Worm (Caenorhabditis elegans) whole organism, early embryonic: ENCODE results near the gene spon-1.

Source experiments
- B0310.2 ChIP-seq: sonication (generic microtip); optimal IDR thresholded peaks from 2 replicates; lab custom pipeline; 2016; ENCODE audit warnings: mild to moderate bottlenecking, missing genetic modification characterization, missing compliant biosample characterization
- F13C5.2 ChIP-seq: sonication (generic microtip); optimal IDR thresholded peaks from 2 replicates; lab custom pipeline; 2017; ENCODE audit warnings: mild to moderate bottlenecking, missing genetic modification characterization, inconsistent platforms, missing compliant biosample characterization
- aly-1 ChIP-seq: sonication (generic microtip); optimal IDR thresholded peaks from 2 replicates; lab custom pipeline; 2016; ENCODE audit warnings: missing genetic modification characterization, missing compliant biosample characterization
- ama-1 ChIP-seq: fragments of 150-350 bp; optimal IDR thresholded peaks from 2 replicates; lab custom pipeline; 2014
- ceh-13 ChIP-seq: fragments of 200-800 bp; sonication (Bioruptor generic); optimal IDR thresholded peaks from 2 replicates; lab custom pipeline; 2018; ENCODE audit warnings: mild to moderate bottlenecking, missing genetic modification characterization, missing compliant biosample characterization
- ceh-36 ChIP-seq: sonication (generic microtip); optimal IDR thresholded peaks from 2 replicates; lab custom pipeline; 2016; ENCODE audit warnings: missing genetic modification characterization, inconsistent platforms, missing compliant biosample characterization
- ets-7 ChIP-seq: sonication (generic microtip); optimal IDR thresholded peaks from 2 replicates; lab custom pipeline; 2016; ENCODE audit warnings: missing genotype, missing genetic modification characterization, missing compliant biosample characterization
- flt-1 ChIP-seq: fragments of 200-800 bp; sonication (Bioruptor generic); IDR thresholded peaks from 2 replicates; pipeline ENCODE4 v1.3.6; 2022; ENCODE audit warnings: missing genetic modification characterization, missing compliant biosample characterization
- hmbx-1 ChIP-seq: sonication (generic microtip); optimal IDR thresholded peaks from 2 replicates; lab custom pipeline; 2016; ENCODE audit warnings: mild to moderate bottlenecking, missing genetic modification characterization, missing compliant biosample characterization
- hmg-4 ChIP-seq: fragments of 200-800 bp; sonication (Bioruptor generic); optimal IDR thresholded peaks from 2 replicates; lab custom pipeline; 2018; ENCODE audit warnings: mild to moderate bottlenecking, missing genetic modification characterization, missing compliant biosample characterization
- hnd-1 ChIP-seq: sonication (generic microtip); optimal IDR thresholded peaks from 2 replicates; lab custom pipeline; 2016; ENCODE audit warnings: missing genetic modification characterization, missing compliant biosample characterization
- pes-1 ChIP-seq: fragments of 200-800 bp; sonication (Bioruptor generic); IDR thresholded peaks from 2 replicates; pipeline ENCODE4 v1.3.6; 2022; ENCODE audit warnings: missing genetic modification reagents, missing genetic modification characterization, missing compliant biosample characterization
- scrt-1 ChIP-seq: fragments of 200-800 bp; sonication (Bioruptor generic); IDR thresholded peaks from 2 replicates; pipeline ENCODE4 v1.3.6; 2022; ENCODE audit warnings: missing genetic modification characterization, missing compliant biosample characterization
- sea-1 ChIP-seq: fragments of 200-800 bp; sonication (Bioruptor generic); conservative IDR thresholded peaks from 2 replicates; pipeline ENCODE4 v1.3.6; 2022; ENCODE audit warnings: missing genetic modification characterization, missing compliant biosample characterization
- tbx-11 ChIP-seq: fragments of 200-800 bp; sonication (Bioruptor generic); IDR thresholded peaks from 2 replicates; pipeline ENCODE4 v1.3.6; 2022; ENCODE audit warnings: missing genetic modification characterization, missing compliant biosample characterization
- tbx-37 ChIP-seq: fragments of 200-800 bp; sonication (Bioruptor generic); conservative IDR thresholded peaks from 2 replicates; pipeline ENCODE4 v1.3.6; 2022; ENCODE audit warnings: missing genetic modification reagents, missing genetic modification characterization, missing compliant biosample characterization
- tra-4 ChIP-seq: sonication (generic microtip); optimal IDR thresholded peaks from 2 replicates; lab custom pipeline; 2017; ENCODE audit warnings: missing genetic modification characterization, missing compliant biosample characterization

Gene spon-1

DNA sequence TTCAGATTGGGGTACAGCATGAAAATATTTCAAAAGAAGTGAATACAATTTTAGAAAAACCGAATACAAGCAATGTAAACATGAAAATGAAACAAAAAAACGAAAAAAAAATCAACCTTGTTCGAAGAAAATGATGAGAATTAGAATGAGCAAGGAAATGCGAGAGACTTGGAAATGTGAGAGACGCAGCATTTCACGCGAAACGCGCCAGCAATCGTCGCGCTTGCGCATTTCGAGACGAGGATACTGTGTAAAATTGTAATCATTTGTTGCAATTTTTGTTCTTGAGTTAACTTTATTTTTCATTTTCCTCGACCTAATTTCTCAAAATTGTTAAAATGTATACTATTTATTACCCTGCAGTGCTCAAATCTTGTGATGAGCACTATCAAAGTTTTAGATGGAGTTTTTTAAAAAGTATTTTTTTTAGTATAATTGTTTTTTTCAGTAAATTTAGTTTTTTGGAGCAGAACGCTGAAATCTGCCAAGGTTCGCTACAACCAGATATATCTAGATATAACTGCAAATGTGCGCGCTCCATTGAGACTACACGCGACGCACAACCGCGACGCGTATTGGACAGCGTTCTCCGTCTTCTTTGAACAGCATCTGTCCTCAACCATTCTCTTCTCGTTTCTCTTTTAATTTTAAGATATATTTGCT lies 35.7 kb downstream of the spon-1 start, which contains the start of gene fust-1:
Gene fust-1, plus strand, starts transcription at position 613 of the 663 bp plus-strand sequence.
- TF ChIP-seq sea-1 (no peak; the same call in 1 of the 2 replicates), scrt-1 (GFP tag; lab: Robert Waterston, UW) (peak; percentile 58; the same call in 1 of the 2 replicates), ets-7 (no peak), hnd-1 (peak; percentile 1), flt-1 (GFP tag; lab: Robert Waterston, UW) (peak; percentile 64; the same call in 1 of the 2 replicates), pes-1 (peak; percentile 77), ceh-13 (no peak), aly-1 (tag; lab: Kevin White, UChicago) (no peak), ama-1 (lab: Kevin White, UChicago) (no peak), hmg-4 (GFP tag; lab: Kevin White, UChicago) (peak; percentile 46), tbx-11 (peak; percentile 48; the same call in 1 of the 2 replicates), B0310.2 (tag; lab: Kevin White, UChicago) (no peak), hmbx-1 (tag; lab: Kevin White, UChicago) (peak; percentile 19), ceh-36 (tag; lab: Kevin White, UChicago) (peak; percentile 39), tra-4 (no peak), F13C5.2 (tag; lab: Kevin White, UChicago) (peak; percentile 89), tbx-37 (GFP tag; lab: Robert Waterston, UW) (peak; percentile 33; the same call in 1 of the 2 replicates)

DNA sequence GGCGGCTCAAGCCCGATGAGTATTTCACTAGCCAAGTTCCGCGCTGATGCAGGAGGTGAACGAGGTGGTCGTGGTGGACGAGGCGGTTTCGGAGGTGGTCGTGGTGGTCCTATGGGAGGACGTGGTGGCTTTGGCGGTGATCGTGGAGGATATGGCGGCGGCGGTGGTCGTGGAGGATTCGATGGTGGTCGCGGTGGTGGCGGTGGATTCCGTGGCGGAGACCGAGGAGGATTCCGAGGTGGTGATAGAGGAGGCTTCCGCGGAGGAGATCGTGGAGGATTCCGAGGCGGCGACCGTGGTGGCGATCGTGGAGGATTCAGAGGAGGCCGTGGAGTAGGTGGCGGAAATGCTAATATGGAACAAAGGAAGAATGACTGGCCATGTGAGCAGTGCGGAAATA lies 38.4 kb downstream of the spon-1 start:
- peak; percentile 38 for TF ChIP-seq aly-1 (tag; lab: Kevin White, UChicago)
- TF ChIP-seq tbx-11, result no peak
- TF ChIP-seq tbx-37 (GFP tag; lab: Robert Waterston, UW), result no peak
- no peak for TF ChIP-seq flt-1 (GFP tag; lab: Robert Waterston, UW)
- no peak for TF ChIP-seq pes-1

DNA sequence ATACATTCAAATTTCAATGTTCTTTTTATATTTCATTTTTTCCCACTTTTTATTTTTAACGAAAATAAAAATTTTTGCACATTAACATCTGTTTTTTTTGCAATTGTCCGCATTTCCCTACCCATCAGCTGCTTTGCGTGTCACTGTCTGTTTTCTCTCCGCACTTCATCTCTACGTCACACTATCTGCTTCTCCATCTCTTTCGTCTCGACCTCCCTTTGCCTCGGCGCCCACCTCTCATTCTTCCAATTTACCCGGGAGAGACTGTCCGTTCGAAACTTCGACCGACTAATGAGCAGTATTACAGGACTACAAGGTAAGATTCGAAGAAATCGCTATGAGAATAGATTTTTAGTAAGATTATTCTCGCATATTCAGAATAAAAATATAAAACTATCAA lies 39.0 kb downstream of the spon-1 start, which contains the start of gene C27H5.2:
Gene C27H5.2, plus strand, starts transcription at position 190 of the 400 bp plus-strand sequence.
- TF ChIP-seq tbx-11 (no peak), tbx-37 (GFP tag; lab: Robert Waterston, UW) (no peak), hmg-4 (GFP tag; lab: Kevin White, UChicago) (no peak), scrt-1 (GFP tag; lab: Robert Waterston, UW) (no peak), B0310.2 (tag; lab: Kevin White, UChicago) (no peak), flt-1 (GFP tag; lab: Robert Waterston, UW) (no peak), hnd-1 (no peak), ceh-36 (tag; lab: Kevin White, UChicago) (no peak), pes-1 (no peak), ets-7 (no peak), ama-1 (lab: Kevin White, UChicago) (no peak)

DNA sequence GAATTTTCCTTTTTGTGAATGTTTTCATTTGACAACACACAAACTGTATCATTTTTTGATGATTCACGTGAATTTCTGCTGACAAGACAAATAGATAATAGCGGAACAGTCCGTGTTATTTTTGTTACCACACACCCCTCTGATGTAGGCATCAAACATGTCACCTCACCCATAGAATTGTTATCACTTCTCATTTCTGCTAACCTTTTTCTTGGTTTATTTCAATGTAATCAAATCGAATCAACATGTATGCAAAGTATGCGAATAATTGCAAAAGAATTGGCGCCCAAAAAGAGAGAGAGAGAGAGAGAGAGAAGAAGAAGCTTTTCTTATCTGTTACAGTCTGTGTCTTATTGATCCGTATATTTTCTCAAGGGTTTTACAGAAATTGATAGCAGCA lies 41.1 kb downstream of the spon-1 start:
- TF ChIP-seq tbx-37 (GFP tag; lab: Robert Waterston, UW) (no peak), ceh-13 (no peak), tra-4 (no peak), hnd-1 (no peak)

DNA sequence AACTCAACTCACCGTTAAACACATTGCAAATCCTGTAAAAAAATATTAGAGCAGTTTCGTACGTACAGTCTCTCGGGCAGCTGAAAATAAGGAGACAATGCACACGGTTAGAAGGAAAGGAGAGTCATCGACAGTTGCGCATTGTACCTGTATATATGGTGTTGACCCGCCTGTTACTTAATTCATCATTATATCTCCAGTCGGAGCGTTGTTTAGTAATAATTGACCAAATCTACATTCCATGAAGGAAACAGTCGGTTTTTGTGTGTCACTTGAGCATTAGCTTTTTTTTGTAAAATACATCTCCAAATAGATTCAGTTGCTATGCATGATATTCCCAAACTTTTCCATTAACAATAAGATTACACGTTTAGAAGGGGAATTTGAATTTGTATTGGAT lies 45.2 kb downstream of the spon-1 start, which contains the start of gene C27H5.12:
Gene C27H5.12, minus strand, starts transcription at position 101 of the 400 bp plus-strand sequence.
- TF ChIP-seq pes-1 (no peak), scrt-1 (GFP tag; lab: Robert Waterston, UW) (no peak)

DNA sequence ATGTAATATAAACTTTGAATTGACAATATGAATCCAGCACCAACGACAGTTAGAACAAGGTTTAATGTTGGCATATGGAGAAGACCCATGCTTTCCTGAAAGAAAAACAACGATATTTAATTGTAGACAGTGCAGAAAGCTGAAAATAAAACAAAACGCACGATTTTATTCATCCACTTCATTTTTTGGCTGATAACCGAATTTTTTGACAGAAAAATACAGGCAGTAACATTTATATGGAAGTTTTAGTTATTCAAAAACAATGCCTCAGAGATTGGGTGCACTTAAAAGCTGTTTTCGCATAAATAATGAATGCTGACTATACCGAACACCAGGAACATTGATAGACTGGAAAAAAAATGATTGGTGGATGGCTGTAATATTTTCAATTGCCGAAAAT lies 49.4 kb downstream of the spon-1 start, which contains the start of gene mfsd-13.2:
Gene mfsd-13.2, minus strand, starts transcription at position 101 of the 400 bp plus-strand sequence.
- TF ChIP-seq tra-4, result no peak
- TF ChIP-seq B0310.2 (tag; lab: Kevin White, UChicago), result no peak
- no peak for TF ChIP-seq hnd-1
- TF ChIP-seq ama-1 (lab: Kevin White, UChicago), result no peak
- no peak for TF ChIP-seq F13C5.2 (tag; lab: Kevin White, UChicago)
- no peak for TF ChIP-seq pes-1
- no peak for TF ChIP-seq ets-7

DNA sequence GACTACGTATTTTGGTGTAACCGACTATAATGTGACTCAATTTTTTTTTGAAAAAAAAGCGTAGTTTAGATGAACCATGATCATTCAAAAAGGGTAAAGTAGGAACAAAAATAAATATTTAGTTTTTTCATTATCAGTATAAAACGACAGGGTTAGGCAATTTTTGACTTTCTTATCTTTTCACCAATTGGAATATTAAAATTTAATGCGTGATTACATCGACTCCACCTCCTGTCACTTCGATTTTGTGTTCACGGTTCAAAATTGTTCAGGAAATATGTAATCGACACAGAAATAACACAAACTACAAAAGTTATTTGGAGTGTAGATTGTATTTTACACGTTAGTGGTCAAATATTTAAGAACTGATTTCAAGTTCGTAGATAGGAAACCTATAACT lies 50.4 kb downstream of the spon-1 start:
- no peak for TF ChIP-seq hmbx-1 (tag; lab: Kevin White, UChicago)
- TF ChIP-seq ceh-36 (tag; lab: Kevin White, UChicago), result no peak
- no peak for TF ChIP-seq B0310.2 (tag; lab: Kevin White, UChicago)
- TF ChIP-seq tbx-37 (GFP tag; lab: Robert Waterston, UW), result no peak
- TF ChIP-seq ceh-13, result no peak
- TF ChIP-seq aly-1 (tag; lab: Kevin White, UChicago), result no peak
- TF ChIP-seq tbx-11, result no peak
- TF ChIP-seq ets-7, result no peak
- no peak for TF ChIP-seq F13C5.2 (tag; lab: Kevin White, UChicago)
- no peak for TF ChIP-seq tra-4
- TF ChIP-seq hnd-1, result no peak

DNA sequence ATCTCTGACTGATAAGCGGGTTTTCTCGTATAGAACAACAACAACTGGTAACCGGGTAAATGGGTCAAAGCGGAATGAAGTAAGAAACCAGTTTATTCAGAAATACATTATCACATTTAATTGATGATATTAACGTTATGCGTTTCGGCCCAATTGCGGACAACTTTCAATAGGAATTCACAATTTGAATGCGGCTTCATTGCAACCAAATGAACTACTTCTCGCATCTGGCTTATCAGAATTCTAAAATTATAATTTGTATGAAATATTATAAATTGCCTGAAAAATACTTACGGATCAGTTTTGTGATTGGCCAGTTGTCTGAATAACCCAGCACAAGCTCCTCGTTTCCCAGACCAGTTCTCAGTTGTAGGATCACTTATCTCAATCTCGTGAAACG lies 52.4 kb downstream of the spon-1 start, which contains the start of gene col-36:
Gene col-36, minus strand, starts transcription at position 101 of the 400 bp plus-strand sequence.
- TF ChIP-seq flt-1 (GFP tag; lab: Robert Waterston, UW), result no peak
- no peak for TF ChIP-seq F13C5.2 (tag; lab: Kevin White, UChicago)
- no peak for TF ChIP-seq ceh-13
- TF ChIP-seq hnd-1, result no peak
- no peak for TF ChIP-seq scrt-1 (GFP tag; lab: Robert Waterston, UW)
- TF ChIP-seq hmbx-1 (tag; lab: Kevin White, UChicago), result no peak
- no peak for TF ChIP-seq pes-1
- no peak for TF ChIP-seq tbx-11
- no peak for TF ChIP-seq ceh-36 (tag; lab: Kevin White, UChicago)
- TF ChIP-seq tbx-37 (GFP tag; lab: Robert Waterston, UW), result no peak
- no peak for TF ChIP-seq B0310.2 (tag; lab: Kevin White, UChicago)
- no peak for TF ChIP-seq ets-7
- TF ChIP-seq hmg-4 (GFP tag; lab: Kevin White, UChicago), result no peak
- no peak for TF ChIP-seq aly-1 (tag; lab: Kevin White, UChicago)
